Worm (Caenorhabditis elegans) whole organism, L2 larva: ENCODE measurements around the gene dct-18.

Experiments
- mbf-1 ChIP-seq: sonication (generic microtip); optimal IDR thresholded peaks from 2 replicates; lab custom pipeline; 2017; ENCODE audit warnings: missing biosample characterization, missing genetic modification characterization
- nhr-10 ChIP-seq: sonication (generic microtip); optimal IDR thresholded peaks from 2 replicates; lab custom pipeline; 2017; ENCODE audit warnings: missing biosample characterization, missing genetic modification characterization
- nhr-25 ChIP-seq: fragments of 150-350 bp; sonication (generic microtip); optimal IDR thresholded peaks from 3 replicates; lab custom pipeline; 2014; ENCODE audit warnings: missing biosample characterization, missing genetic modification characterization
- snpc-4 ChIP-seq: fragments of 150-350 bp; optimal IDR thresholded peaks from 2 replicates; lab custom pipeline; 2014; ENCODE audit warnings: missing biosample characterization, missing genetic modification characterization
- unc-55 ChIP-seq: fragments of 150-350 bp; sonication (generic microtip); optimal IDR thresholded peaks from 3 replicates; lab custom pipeline; 2014; ENCODE audit warnings: missing biosample characterization, missing genetic modification reagents, missing genetic modification characterization
- unc-62 ChIP-seq: fragments of 150-350 bp; optimal IDR thresholded peaks from 2 replicates; lab custom pipeline; 2014; ENCODE audit warnings: missing biosample characterization, missing genetic modification reagents, missing genetic modification characterization

- TF ChIP-seq nhr-25 (tag; lab: Kevin White, UChicago) (no peak), snpc-4 (tag; lab: Kevin White, UChicago) (no peak), nhr-10 (tag; lab: Kevin White, UChicago) (no peak), mbf-1 (tag; lab: Kevin White, UChicago) (no peak), unc-62 (no peak), unc-55 (GFP tag; lab: Kevin White, UChicago) (no peak)
These were observed 28.5 kb downstream of the dct-18 start for ce11 chrII:12960206-12960605.
